Worm (Caenorhabditis elegans): ENCODE results near the gene F46C5.1.

DNA sequence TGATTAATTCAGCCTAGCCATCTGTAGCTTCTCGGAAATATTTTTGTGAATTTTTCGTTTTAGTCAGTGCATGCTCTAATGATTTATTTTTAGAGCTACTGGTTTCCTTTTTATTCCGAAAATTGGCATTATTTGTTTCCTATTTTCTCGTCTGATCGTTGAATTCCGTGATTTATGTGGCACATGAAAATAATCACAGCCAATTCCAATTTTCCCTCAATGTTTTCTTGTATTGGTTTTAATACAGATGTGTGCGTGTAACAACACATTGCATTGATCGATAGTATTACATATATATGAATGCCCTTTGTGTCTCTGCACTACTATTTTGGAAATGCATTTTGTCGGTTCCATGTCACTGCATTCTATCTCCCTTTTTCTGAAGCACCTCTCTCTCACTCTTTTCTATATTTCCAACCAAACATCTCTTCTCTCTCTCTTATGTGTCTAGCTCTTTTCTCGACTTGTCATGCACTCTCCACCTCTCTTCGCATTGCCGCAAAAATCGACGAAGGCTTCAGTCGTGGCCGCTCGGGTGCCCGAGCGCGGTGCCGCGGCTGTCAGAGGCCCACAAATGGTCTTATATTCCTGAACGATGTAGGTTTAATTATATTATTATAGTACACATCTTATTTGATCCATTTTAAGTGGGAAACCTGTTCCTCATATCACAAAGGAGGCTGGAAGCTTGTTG, 36.6 kb downstream of the F46C5.1 start:
- TF ChIP-seq repo-1 (tag; optimal IDR thresholded peaks at IDR 0.05): no peak
- no peak for TF ChIP-seq tlf-1 (GFP tag; optimal IDR thresholded peaks at IDR 0.05)
- TF ChIP-seq nfya-2 (GFP tag; IDR thresholded peaks at IDR 0.05): no peak
- TF ChIP-seq hrde-1 (tag; optimal IDR thresholded peaks at IDR 0.05; ENCODE audit: borderline replicate concordance): no peak

All from whole organism, young adult.